Worm (Caenorhabditis elegans) whole organism, late embryonic: ENCODE results near the gene sek-1.

Source experiments
- K09A11.1 ChIP-seq: sonication (generic microtip); optimal IDR thresholded peaks from 2 replicates; lab custom pipeline; 2017; ENCODE audit warnings: antibody characterized with exemption, mild to moderate bottlenecking, missing genetic modification characterization, missing compliant biosample characterization; ENCODE audit not compliant: insufficient read depth
- ceh-2 ChIP-seq: sonication (generic microtip); optimal IDR thresholded peaks from 2 replicates; lab custom pipeline; 2016; ENCODE audit warnings: missing genotype, missing genetic modification characterization, missing compliant biosample characterization
- ceh-22 ChIP-seq: sonication (generic microtip); optimal IDR thresholded peaks from 2 replicates; lab custom pipeline; 2017; ENCODE audit warnings: missing biosample characterization, missing genetic modification characterization
- ceh-31 ChIP-seq: sonication (generic microtip); optimal IDR thresholded peaks from 2 replicates; lab custom pipeline; 2016; ENCODE audit warnings: missing genetic modification characterization, missing compliant biosample characterization
- ceh-45 ChIP-seq: fragments of 200-800 bp; sonication (Bioruptor generic); IDR thresholded peaks from 2 replicates; pipeline ENCODE4 v1.3.6; 2022; ENCODE audit warnings: missing genetic modification reagents, missing genetic modification characterization, missing compliant biosample characterization
- ceh-6 ChIP-seq: fragments of 200-800 bp; sonication (Bioruptor generic); optimal IDR thresholded peaks from 2 replicates; lab custom pipeline; 2018; ENCODE audit warnings: mild to moderate bottlenecking, missing genetic modification characterization, missing compliant biosample characterization
- ceh-9 ChIP-seq: sonication (generic microtip); optimal IDR thresholded peaks from 2 replicates; lab custom pipeline; 2016; ENCODE audit warnings: mild to moderate bottlenecking, missing genetic modification characterization, inconsistent platforms, missing compliant biosample characterization
- elt-2 ChIP-seq: sonication (generic microtip); optimal IDR thresholded peaks from 2 replicates; lab custom pipeline; 2016; ENCODE audit warnings: missing genetic modification reagents, missing genetic modification characterization, missing compliant biosample characterization
- ets-4 ChIP-seq: sonication (generic microtip); optimal IDR thresholded peaks from 2 replicates; lab custom pipeline; 2016; ENCODE audit warnings: missing genetic modification characterization, missing compliant biosample characterization
- eyg-1 ChIP-seq: sonication (generic microtip); optimal IDR thresholded peaks from 2 replicates; lab custom pipeline; 2016; ENCODE audit warnings: missing genotype, missing genetic modification characterization, missing compliant biosample characterization
- fax-1 ChIP-seq: sonication (generic microtip); optimal IDR thresholded peaks from 2 replicates; lab custom pipeline; 2016; ENCODE audit warnings: missing genotype, missing genetic modification characterization, missing compliant biosample characterization
- fkh-6 ChIP-seq: sonication (generic microtip); optimal IDR thresholded peaks from 2 replicates; lab custom pipeline; 2016; ENCODE audit warnings: missing genetic modification characterization, missing compliant biosample characterization
- hlh-15 ChIP-seq: sonication (generic microtip); optimal IDR thresholded peaks from 2 replicates; lab custom pipeline; 2016; ENCODE audit warnings: missing genetic modification characterization, missing compliant biosample characterization
- hlh-30 ChIP-seq: sonication (generic microtip); optimal IDR thresholded peaks from 2 replicates; lab custom pipeline; 2017; ENCODE audit warnings: antibody characterized with exemption, missing genetic modification characterization, missing compliant biosample characterization; ENCODE audit not compliant: insufficient read depth
- hlh-6 ChIP-seq: sonication (generic microtip); optimal IDR thresholded peaks from 2 replicates; lab custom pipeline; 2016; ENCODE audit warnings: missing genotype, missing genetic modification characterization, missing compliant biosample characterization
- hlh-8 ChIP-seq: sonication (generic microtip); optimal IDR thresholded peaks from 2 replicates; lab custom pipeline; 2016; ENCODE audit warnings: missing genotype, missing genetic modification characterization, missing compliant biosample characterization
- lim-6 ChIP-seq: sonication (generic microtip); optimal IDR thresholded peaks from 2 replicates; lab custom pipeline; 2016; ENCODE audit warnings: missing genetic modification characterization, missing compliant biosample characterization
- lin-11 ChIP-seq: fragments of 200-800 bp; sonication (Bioruptor generic); optimal IDR thresholded peaks from 2 replicates; lab custom pipeline; 2018; ENCODE audit warnings: mild to moderate bottlenecking, missing genetic modification characterization, missing compliant biosample characterization
- madf-2 ChIP-seq: sonication (generic microtip); optimal IDR thresholded peaks from 2 replicates; lab custom pipeline; 2017; ENCODE audit warnings: missing genetic modification characterization, missing compliant biosample characterization
- nfya-1 ChIP-seq: sonication (generic microtip); optimal IDR thresholded peaks from 2 replicates; lab custom pipeline; 2017; ENCODE audit warnings: missing genetic modification characterization, mild to moderate bottlenecking, missing compliant biosample characterization, antibody characterized with exemption, moderate library complexity
- nhr-11 ChIP-seq: fragments of 150-350 bp; optimal IDR thresholded peaks from 2 replicates; lab custom pipeline; 2014; ENCODE audit warnings: missing biosample characterization, missing genetic modification characterization
- npax-4 ChIP-seq: sonication (generic microtip); optimal IDR thresholded peaks from 2 replicates; lab custom pipeline; 2016; ENCODE audit warnings: missing genetic modification characterization, missing compliant biosample characterization
- odd-2 ChIP-seq: sonication (generic microtip); optimal IDR thresholded peaks from 2 replicates; lab custom pipeline; 2017; ENCODE audit warnings: antibody characterized with exemption, mild to moderate bottlenecking, missing genetic modification characterization, missing compliant biosample characterization
- pha-2 ChIP-seq: sonication (generic microtip); optimal IDR thresholded peaks from 2 replicates; lab custom pipeline; 2017; ENCODE audit warnings: mild to moderate bottlenecking, missing genetic modification characterization, missing compliant biosample characterization
- pha-4 ChIP-seq: fragments of 150-350 bp; optimal IDR thresholded peaks from 2 replicates; lab custom pipeline; 2018; ENCODE audit warnings: missing biosample characterization, missing genetic modification reagents, missing genetic modification characterization
- pros-1 ChIP-seq: fragments of 150-350 bp; optimal IDR thresholded peaks from 2 replicates; lab custom pipeline; 2014; ENCODE audit warnings: missing biosample characterization, missing genetic modification reagents, missing genetic modification characterization
- ref-2 ChIP-seq: sonication (generic microtip); optimal IDR thresholded peaks from 2 replicates; lab custom pipeline; 2016; ENCODE audit warnings: missing genetic modification characterization, missing compliant biosample characterization
- tbx-7 ChIP-seq: sonication (generic microtip); optimal IDR thresholded peaks from 2 replicates; lab custom pipeline; 2016; ENCODE audit warnings: missing genotype, missing genetic modification characterization, missing compliant biosample characterization
- ttx-3 ChIP-seq: sonication (generic microtip); optimal IDR thresholded peaks from 2 replicates; lab custom pipeline; 2016; ENCODE audit warnings: missing genetic modification reagents, missing genetic modification characterization, missing compliant biosample characterization
- unc-3 ChIP-seq, 2 experiments: fragments of 200-800 bp in 1 of 2; sonication (Bioruptor generic) in 1 of 2; sonication (generic microtip) in 1 of 2; conservative IDR thresholded peaks in 1 of 2; optimal IDR thresholded peaks in 1 of 2; 2 replicates each; pipeline versions ENCODE4 v1.3.6 to Lab custom; 2016 to 2022; ENCODE audit warnings: missing compliant biosample characterization in 2 of 2, missing genetic modification characterization in 2 of 2, missing genetic modification reagents in 1 of 2
- unc-55 ChIP-seq: sonication (generic microtip); optimal IDR thresholded peaks from 2 replicates; lab custom pipeline; 2017; ENCODE audit warnings: missing biosample characterization, missing genetic modification reagents, missing genetic modification characterization
- unc-86 ChIP-seq: sonication (generic microtip); optimal IDR thresholded peaks from 2 replicates; lab custom pipeline; 2016; ENCODE audit warnings: missing genetic modification characterization, missing compliant biosample characterization
- ztf-16 ChIP-seq: sonication (generic microtip); optimal IDR thresholded peaks from 2 replicates; lab custom pipeline; 2017; ENCODE audit warnings: missing genetic modification characterization, missing compliant biosample characterization

The sek-1 gene

DNA sequence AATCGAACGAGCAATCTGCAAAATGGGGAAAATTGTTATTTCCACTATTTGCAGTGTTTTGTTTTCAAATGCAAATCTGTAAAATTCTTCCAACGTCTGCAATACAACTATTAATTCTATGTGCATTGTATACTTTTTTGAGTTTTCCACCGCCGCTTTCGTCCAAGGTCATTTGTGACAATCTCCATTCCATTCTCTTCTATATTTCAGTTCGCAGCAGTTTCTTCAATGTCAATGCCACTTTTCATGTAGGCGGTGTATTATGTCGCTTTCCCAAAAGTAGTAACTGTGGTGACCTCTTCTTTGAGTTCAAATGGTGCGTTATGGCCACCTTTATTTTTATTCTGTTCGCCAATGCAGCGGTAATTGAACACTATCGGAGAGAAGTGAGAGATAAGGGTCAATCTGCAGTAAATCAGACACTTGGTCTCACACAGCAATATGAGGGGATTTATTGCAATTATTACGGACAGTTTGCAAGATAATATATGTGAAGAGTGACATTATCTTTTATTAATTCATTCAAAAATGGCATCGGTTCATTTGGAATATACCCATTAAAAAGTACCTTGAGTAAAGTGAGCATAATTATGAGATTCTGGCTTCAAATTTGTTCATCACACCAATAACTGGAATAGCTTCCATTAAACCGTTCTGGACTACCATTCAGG lies 10.2 kb downstream of the sek-1 start:
- TF ChIP-seq ztf-16 (no peak), ets-4 (tag; lab: Kevin White, UChicago) (no peak), ref-2 (no peak), unc-55 (GFP tag; lab: Kevin White, UChicago) (no peak), pha-4 (tag; lab: Kevin White, UChicago) (no peak), npax-4 (tag; lab: Kevin White, UChicago) (no peak)
- TF ChIP-seq, all 69 proteins: peak for 0

DNA sequence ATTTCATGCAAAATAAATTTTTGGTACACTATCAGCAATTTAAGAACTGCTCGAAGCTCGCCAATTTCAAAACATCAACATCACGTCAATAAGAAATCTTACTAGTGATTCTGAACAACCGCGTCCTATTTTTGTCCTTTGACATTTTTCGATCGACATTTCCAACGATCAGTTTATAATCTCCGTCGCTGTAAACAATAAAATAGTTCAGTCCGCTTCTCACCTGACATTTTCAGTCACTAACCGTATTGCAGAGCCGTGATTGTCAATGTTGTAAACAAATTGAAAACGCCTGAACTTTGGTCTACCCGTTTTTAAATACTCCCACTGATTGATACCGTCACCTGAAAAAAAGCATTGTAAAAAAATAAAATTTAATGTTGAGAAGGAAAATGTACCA lies 11.5 kb downstream of the sek-1 start:
- TF ChIP-seq elt-2 (no peak), nhr-11 (tag; lab: Kevin White, UChicago) (no peak), ceh-2 (tag; lab: Kevin White, UChicago) (no peak), odd-2 (tag; lab: Kevin White, UChicago) (no peak)

DNA sequence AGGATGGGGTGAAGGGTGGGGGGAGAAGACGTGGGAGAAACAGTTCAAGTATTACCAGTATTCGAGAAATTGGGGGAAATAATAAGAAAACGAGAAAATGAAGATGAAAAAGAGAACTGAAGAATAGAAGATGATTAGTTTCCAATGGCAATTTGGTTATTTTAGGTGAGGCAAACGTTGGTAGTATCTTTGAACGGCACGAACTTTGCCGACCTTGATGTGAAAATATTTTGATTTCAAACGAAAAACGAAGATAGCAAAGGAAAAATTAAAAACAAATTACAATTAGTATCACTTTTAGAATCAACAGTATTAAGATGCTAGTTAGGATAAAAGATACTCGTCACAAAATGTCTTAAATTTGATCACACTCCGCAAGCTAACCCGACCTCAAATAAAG lies 17.6 kb downstream of the sek-1 start, which contains the start of gene sul-3:
Gene sul-3, minus strand, starts transcription at position 101 of the 400 bp plus-strand sequence.
- TF ChIP-seq hlh-30: no peak
- no peak for TF ChIP-seq hlh-6 (tag; lab: Kevin White, UChicago)
- no peak for TF ChIP-seq npax-4 (tag; lab: Kevin White, UChicago)
- TF ChIP-seq ets-4 (tag; lab: Kevin White, UChicago): no peak
- TF ChIP-seq pros-1 (tag; lab: Kevin White, UChicago): no peak
- no peak for TF ChIP-seq unc-86 (tag; lab: Kevin White, UChicago)
- no peak for TF ChIP-seq hlh-8 (tag; lab: Kevin White, UChicago)
- TF ChIP-seq odd-2 (tag; lab: Kevin White, UChicago): no peak
- TF ChIP-seq lin-11 (tag; lab: Kevin White, UChicago): no peak
- TF ChIP-seq ceh-2 (tag; lab: Kevin White, UChicago): no peak
- no peak for TF ChIP-seq pha-2 (tag; lab: Kevin White, UChicago)
- TF ChIP-seq nfya-1 (tag; lab: Kevin White, UChicago): no peak
- TF ChIP-seq fax-1 (tag; lab: Kevin White, UChicago): no peak
- TF ChIP-seq ceh-45: no peak
- no peak for TF ChIP-seq ceh-9 (tag; lab: Kevin White, UChicago)
- TF ChIP-seq unc-55 (GFP tag; lab: Kevin White, UChicago): no peak

DNA sequence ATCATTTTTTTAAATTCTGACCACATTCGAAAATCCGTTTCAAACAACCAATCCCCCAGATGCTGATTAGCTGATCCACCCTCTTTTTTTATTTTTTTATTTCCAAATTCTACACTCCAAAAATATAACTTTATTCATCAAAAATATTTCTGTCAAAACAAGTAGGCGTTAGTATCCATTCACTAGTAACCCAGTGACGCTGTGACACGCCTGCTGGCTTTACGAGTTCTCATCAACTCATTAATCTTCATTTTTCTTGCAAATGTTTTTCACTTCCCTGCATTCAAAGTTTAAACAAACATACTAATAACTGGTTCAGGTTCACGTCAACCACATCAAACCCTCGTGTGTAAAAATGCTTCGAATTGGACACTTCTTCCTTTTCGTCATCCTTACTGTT lies 22.0 kb downstream of the sek-1 start, which contains the start of gene nlp-101:
Gene nlp-101, plus strand, starts transcription at position 301 of the 400 bp plus-strand sequence.
- TF ChIP-seq lim-6: no peak
- TF ChIP-seq ttx-3 (tag; lab: Kevin White, UChicago): no peak
- no peak for TF ChIP-seq ceh-22
- TF ChIP-seq unc-3 (GFP tag; conservative IDR thresholded peaks at IDR 0.05; lab: Robert Waterston, UW): no peak
- no peak for TF ChIP-seq unc-3 (tag; optimal IDR thresholded peaks at IDR 0.05; lab: Kevin White, UChicago)
- no peak for TF ChIP-seq ceh-6 (GFP tag; lab: Kevin White, UChicago)
- TF ChIP-seq hlh-8 (tag; lab: Kevin White, UChicago): no peak
- no peak for TF ChIP-seq fkh-6 (tag; lab: Kevin White, UChicago)
- TF ChIP-seq madf-2: no peak
- no peak for TF ChIP-seq K09A11.1 (tag; lab: Kevin White, UChicago)
- TF ChIP-seq npax-4 (tag; lab: Kevin White, UChicago): no peak
- no peak for TF ChIP-seq pha-2 (tag; lab: Kevin White, UChicago)

DNA sequence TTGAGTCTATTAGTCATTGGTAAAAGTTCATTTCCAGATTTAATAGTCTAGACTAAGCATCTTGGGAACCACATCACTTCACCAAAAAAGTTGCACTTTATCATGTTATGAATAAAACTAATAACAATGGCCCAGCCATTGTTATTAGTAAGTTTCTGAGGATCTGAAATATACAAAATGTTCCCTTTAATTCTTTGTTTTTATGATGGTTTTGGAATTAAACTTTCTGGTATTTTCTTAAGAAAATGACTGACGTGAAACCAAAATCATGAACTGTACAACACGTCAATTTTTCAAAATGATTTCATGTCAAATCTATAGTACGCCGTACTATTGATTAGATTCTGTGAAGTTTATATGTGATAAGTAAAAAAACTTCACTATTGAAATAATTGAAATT lies 23.5 kb downstream of the sek-1 start:
- TF ChIP-seq eyg-1: no peak
- no peak for TF ChIP-seq unc-3 (GFP tag; conservative IDR thresholded peaks at IDR 0.05; lab: Robert Waterston, UW)
- no peak for TF ChIP-seq unc-3 (tag; optimal IDR thresholded peaks at IDR 0.05; lab: Kevin White, UChicago)
- no peak for TF ChIP-seq ceh-2 (tag; lab: Kevin White, UChicago)
- no peak for TF ChIP-seq ceh-31 (tag; lab: Kevin White, UChicago)
- TF ChIP-seq tbx-7 (tag; lab: Kevin White, UChicago): no peak
- TF ChIP-seq hlh-15: no peak
